Worm (Caenorhabditis elegans) whole organism, L4 larva: ENCODE results near the gene ZK353.4.

Source experiments
- F49E8.2 ChIP-seq: sonication (generic microtip); optimal IDR thresholded peaks from 2 replicates; lab custom pipeline; 2016; ENCODE audit warnings: missing compliant biosample characterization, mild to moderate bottlenecking, missing genetic modification characterization, borderline replicate concordance
- T20F7.1 ChIP-seq: fragments of 200-800 bp; sonication (Bioruptor generic); optimal IDR thresholded peaks from 2 replicates; lab custom pipeline; 2018; ENCODE audit warnings: mild to moderate bottlenecking, missing genetic modification characterization, missing compliant biosample characterization
- T26A8.4 ChIP-seq: fragments of 200-800 bp; sonication (Bioruptor generic); IDR thresholded peaks from 2 replicates; pipeline ENCODE4 v1.3.6; 2022; ENCODE audit warnings: missing genetic modification characterization, missing compliant biosample characterization
- Y105C5A.15 ChIP-seq: fragments of 200-800 bp; sonication (Bioruptor generic); IDR thresholded peaks from 2 replicates; pipeline ENCODE4 v1.3.6; 2022; ENCODE audit warnings: missing genetic modification characterization, missing compliant biosample characterization
- Y48G9A.11 ChIP-seq: fragments of 200-800 bp; sonication (Bioruptor generic); IDR thresholded peaks from 2 replicates; pipeline ENCODE4 v1.3.6; 2022; ENCODE audit warnings: missing genetic modification reagents, missing genetic modification characterization, missing compliant biosample characterization
- ZK337.2 ChIP-seq: fragments of 200-800 bp; sonication (Bioruptor generic); IDR thresholded peaks from 2 replicates; pipeline ENCODE4 v1.3.6; 2022; ENCODE audit warnings: missing genetic modification reagents, missing genetic modification characterization, missing compliant biosample characterization
- aha-1 ChIP-seq: fragments of 150-350 bp; peaks from one replicate; lab custom pipeline; 2014; ENCODE audit warnings: missing biosample characterization, missing genetic modification characterization
- arid-1 ChIP-seq: fragments of 200-800 bp; sonication (Bioruptor generic); conservative IDR thresholded peaks from 2 replicates; pipeline ENCODE4 v1.3.6; 2022; ENCODE audit warnings: missing genetic modification reagents, missing genetic modification characterization, missing compliant biosample characterization
- ceh-20 ChIP-seq: fragments of 200-800 bp; sonication (Bioruptor generic); IDR thresholded peaks from 2 replicates; pipeline ENCODE4 v1.3.6; 2022; ENCODE audit warnings: missing genetic modification reagents, missing genetic modification characterization, missing compliant biosample characterization
- daf-19 ChIP-seq: fragments of 200-800 bp; sonication (Bioruptor generic); conservative IDR thresholded peaks from 2 replicates; pipeline ENCODE4 v1.3.6; 2022; ENCODE audit warnings: missing genetic modification characterization, missing compliant biosample characterization
- daf-8 ChIP-seq: fragments of 200-800 bp; sonication (Bioruptor generic); IDR thresholded peaks from 2 replicates; pipeline ENCODE4 v1.3.6; 2022; ENCODE audit warnings: missing genetic modification characterization, missing compliant biosample characterization
- dmd-6 ChIP-seq: fragments of 200-800 bp; sonication (Bioruptor generic); IDR thresholded peaks from 2 replicates; pipeline ENCODE4 v1.3.6; 2022; ENCODE audit warnings: missing genetic modification reagents, missing genetic modification characterization, missing compliant biosample characterization
- dve-1 ChIP-seq: sonication (generic microtip); optimal IDR thresholded peaks from 2 replicates; lab custom pipeline; 2017; ENCODE audit warnings: antibody characterized with exemption, mild to moderate bottlenecking, missing genetic modification characterization, missing compliant biosample characterization; ENCODE audit not compliant: insufficient read depth
- gei-8 ChIP-seq: fragments of 200-800 bp; sonication (Bioruptor generic); optimal IDR thresholded peaks from 2 replicates; lab custom pipeline; 2018; ENCODE audit warnings: mild to moderate bottlenecking, missing genetic modification characterization, missing compliant biosample characterization
- hlh-11 ChIP-seq: fragments of 200-800 bp; sonication (Bioruptor generic); optimal IDR thresholded peaks from 2 replicates; lab custom pipeline; 2018; ENCODE audit warnings: mild to moderate bottlenecking, missing genetic modification characterization, missing compliant biosample characterization
- hlh-30 ChIP-seq: sonication (generic microtip); optimal IDR thresholded peaks from 2 replicates; lab custom pipeline; 2017; ENCODE audit warnings: antibody characterized with exemption, mild to moderate bottlenecking, missing genetic modification characterization, missing compliant biosample characterization; ENCODE audit not compliant: insufficient read depth
- jun-1 ChIP-seq: fragments of 150-350 bp; optimal IDR thresholded peaks from 2 replicates; lab custom pipeline; 2014; ENCODE audit warnings: missing biosample characterization, missing genetic modification reagents, missing genetic modification characterization
- lim-7 ChIP-seq: fragments of 200-800 bp; sonication (Bioruptor generic); IDR thresholded peaks from 2 replicates; pipeline ENCODE4 v1.3.6; 2022; ENCODE audit warnings: missing genetic modification characterization, missing compliant biosample characterization
- lin-1 ChIP-seq: fragments of 200-800 bp; sonication (Bioruptor generic); IDR thresholded peaks from 2 replicates; pipeline ENCODE4 v1.3.6; 2022; ENCODE audit warnings: missing genetic modification reagents, missing genetic modification characterization, missing compliant biosample characterization
- lin-13 ChIP-seq: fragments of 150-350 bp; optimal IDR thresholded peaks from 2 replicates; lab custom pipeline; 2014; ENCODE audit warnings: missing biosample characterization, missing genetic modification reagents, missing genetic modification characterization
- lin-29 ChIP-seq: fragments of 200-800 bp; sonication (Bioruptor generic); IDR thresholded peaks from 2 replicates; pipeline ENCODE4 v1.3.6; 2022; ENCODE audit warnings: missing genetic modification reagents, missing genetic modification characterization, missing compliant biosample characterization
- lin-39 ChIP-seq: fragments of 150-350 bp; optimal IDR thresholded peaks from 2 replicates; lab custom pipeline; 2014; ENCODE audit warnings: missing biosample characterization, missing genetic modification reagents, missing genetic modification characterization
- lir-3 ChIP-seq: sonication (generic microtip); optimal IDR thresholded peaks from 2 replicates; lab custom pipeline; 2016; ENCODE audit warnings: mild to moderate bottlenecking, missing genetic modification characterization, missing compliant biosample characterization
- lsy-2 ChIP-seq, 2 experiments: fragments of 150-350 bp in 1 of 2; sonication (generic microtip) in 1 of 2; optimal IDR thresholded peaks; 2 replicates each; lab custom pipeline; 2014 to 2017; ENCODE audit warnings: missing biosample characterization in 2 of 2, missing genetic modification characterization in 2 of 2
- madf-9 ChIP-seq: fragments of 200-800 bp; sonication (Bioruptor generic); conservative IDR thresholded peaks from 2 replicates; pipeline ENCODE4 v1.3.6; 2022; ENCODE audit warnings: missing genetic modification reagents, missing genetic modification characterization, missing compliant biosample characterization
- mdl-1 ChIP-seq, 2 experiments: fragments of 150-350 bp in 1 of 2; sonication (generic microtip) in 1 of 2; optimal IDR thresholded peaks; 2 replicates each; lab custom pipeline; 2014 to 2017; ENCODE audit warnings: missing biosample characterization in 2 of 2, missing genetic modification characterization in 2 of 2
- mes-2 ChIP-seq: sonication (generic microtip); optimal IDR thresholded peaks from 2 replicates; lab custom pipeline; 2016; ENCODE audit warnings: missing genotype, mild to moderate bottlenecking, missing genetic modification characterization, missing compliant biosample characterization; ENCODE audit not compliant: poor library complexity, severe bottlenecking
- mxl-2 ChIP-seq: fragments of 200-800 bp; sonication (Bioruptor generic); conservative IDR thresholded peaks from 2 replicates; pipeline ENCODE4 v1.3.6; 2022; ENCODE audit warnings: missing genetic modification reagents, missing genetic modification characterization, missing compliant biosample characterization
- mxl-3 ChIP-seq: fragments of 200-800 bp; sonication (Bioruptor generic); optimal IDR thresholded peaks from 2 replicates; lab custom pipeline; 2018; ENCODE audit warnings: mild to moderate bottlenecking, missing genetic modification characterization, missing compliant biosample characterization
- nhr-10 ChIP-seq: fragments of 150-350 bp; optimal IDR thresholded peaks from 2 replicates; lab custom pipeline; 2014; ENCODE audit warnings: missing biosample characterization, missing genetic modification characterization
- nhr-102 ChIP-seq: sonication (generic microtip); optimal IDR thresholded peaks from 2 replicates; lab custom pipeline; 2016; ENCODE audit warnings: mild to moderate bottlenecking, missing genetic modification characterization, moderate library complexity, missing compliant biosample characterization
- nhr-28 ChIP-seq: fragments of 150-350 bp; optimal IDR thresholded peaks from 2 replicates; lab custom pipeline; 2014; ENCODE audit warnings: missing biosample characterization, missing genetic modification characterization
- nhr-41 ChIP-seq: fragments of 200-800 bp; sonication (Bioruptor generic); IDR thresholded peaks from 2 replicates; pipeline ENCODE4 v1.3.6; 2022; ENCODE audit warnings: missing genetic modification reagents, missing genetic modification characterization, missing compliant biosample characterization
- nhr-48 ChIP-seq: sonication (generic microtip); optimal IDR thresholded peaks from 2 replicates; lab custom pipeline; 2016; ENCODE audit warnings: mild to moderate bottlenecking, missing genetic modification characterization, missing compliant biosample characterization
- nhr-6 ChIP-seq: fragments of 150-350 bp; optimal IDR thresholded peaks from 2 replicates; lab custom pipeline; 2014; ENCODE audit warnings: missing biosample characterization, missing genetic modification characterization
- nhr-76 ChIP-seq: fragments of 150-350 bp; optimal IDR thresholded peaks from 2 replicates; lab custom pipeline; 2014; ENCODE audit warnings: missing biosample characterization, missing genetic modification characterization
- nhr-77 ChIP-seq: fragments of 150-350 bp; optimal IDR thresholded peaks from 2 replicates; lab custom pipeline; 2014; ENCODE audit warnings: missing biosample characterization, missing genetic modification characterization
- php-3 ChIP-seq: fragments of 200-800 bp; sonication (Bioruptor generic); IDR thresholded peaks from 2 replicates; pipeline ENCODE4 v1.3.6; 2022; ENCODE audit warnings: missing genetic modification reagents, missing genetic modification characterization, missing compliant biosample characterization
- pqm-1 ChIP-seq: sonication (generic microtip); optimal IDR thresholded peaks from 2 replicates; lab custom pipeline; 2017; ENCODE audit warnings: missing biosample characterization, missing genetic modification characterization
- snpc-4 ChIP-seq: fragments of 150-350 bp; optimal IDR thresholded peaks from 2 replicates; lab custom pipeline; 2014; ENCODE audit warnings: missing biosample characterization, missing genetic modification characterization
- unc-62 ChIP-seq, 3 experiments: fragments of 150-350 bp in 1 of 3; sonication (generic microtip); optimal IDR thresholded peaks in 2 of 3; peaks in 1 of 3; 1 replicate in 1 of 3; 2 replicates in 2 of 3; lab custom pipeline; 2014 to 2017; ENCODE audit warnings: missing biosample characterization in 3 of 3, missing genetic modification characterization in 3 of 3, missing genetic modification reagents in 3 of 3, missing genotype in 1 of 3
- vab-7 ChIP-seq: fragments of 200-800 bp; sonication (Bioruptor generic); IDR thresholded peaks from 2 replicates; pipeline ENCODE4 v1.3.6; 2022; ENCODE audit warnings: missing genetic modification reagents, missing genetic modification characterization, missing compliant biosample characterization
- zag-1 ChIP-seq: fragments of 150-350 bp; optimal IDR thresholded peaks from 2 replicates; lab custom pipeline; 2014; ENCODE audit warnings: missing biosample characterization, missing genetic modification characterization
- zip-11 ChIP-seq: fragments of 200-800 bp; sonication (Bioruptor generic); IDR thresholded peaks from 2 replicates; pipeline ENCODE4 v1.3.6; 2022; ENCODE audit warnings: missing genetic modification characterization, missing compliant biosample characterization
- zip-2 ChIP-seq: fragments of 150-350 bp; optimal IDR thresholded peaks from 2 replicates; lab custom pipeline; 2014; ENCODE audit warnings: missing biosample characterization, missing genetic modification characterization
- ztf-7 ChIP-seq: fragments of 150-350 bp; optimal IDR thresholded peaks from 2 replicates; lab custom pipeline; 2014; ENCODE audit warnings: missing biosample characterization, missing genetic modification characterization

The ZK353.4 gene

ce11 chrIII:8402633-8403032 lies 13.2 kb upstream of the ZK353.4 start:
- TF ChIP-seq aha-1 (tag; lab: Kevin White, UChicago) (peak; percentile 89), unc-62 (GFP tag; optimal IDR thresholded peaks at IDR 0.05 in 1 of 2; lab: Kevin White, UChicago) (peak in 1 of 2 experiments; percentile 96), unc-62 (tag; optimal IDR thresholded peaks at IDR 0.05; lab: Kevin White, UChicago) (no peak), F49E8.2 (no peak)

ce11 chrIII:8401887-8402286 lies 12.4 kb upstream of the ZK353.4 start, which contains the start of gene lap-1:
TSS of gene lap-1 (minus strand) at chrIII:8401928.
- no peak for TF ChIP-seq ceh-20 (GFP tag; lab: Robert Waterston, UW)
- peak; percentile 28; the same call in 1 of the 2 replicates for TF ChIP-seq dmd-6
- TF ChIP-seq nhr-6 (tag; lab: Kevin White, UChicago): no peak
- TF ChIP-seq zip-2: no peak
- no peak for TF ChIP-seq lim-7 (GFP tag; lab: Robert Waterston, UW)
- TF ChIP-seq nhr-102 (tag; lab: Kevin White, UChicago): no peak
- TF ChIP-seq mxl-2 (GFP tag; lab: Robert Waterston, UW): no peak
- TF ChIP-seq zip-11: no peak
- TF ChIP-seq lir-3 (tag; lab: Kevin White, UChicago): no peak
- no peak for TF ChIP-seq Y48G9A.11
- peak; percentile 83 for TF ChIP-seq pqm-1 (tag; lab: Kevin White, UChicago)
- TF ChIP-seq lin-39 (tag; lab: Kevin White, UChicago): no peak
- no peak for TF ChIP-seq madf-9
- TF ChIP-seq daf-19 (GFP tag; lab: Robert Waterston, UW): no peak
- TF ChIP-seq ztf-7 (tag; lab: Kevin White, UChicago): no peak
- peak; percentile 31 for TF ChIP-seq nhr-28 (tag; lab: Kevin White, UChicago)
- TF ChIP-seq ZK337.2: no peak
- no peak for TF ChIP-seq zag-1 (tag; lab: Kevin White, UChicago)
- TF ChIP-seq nhr-10 (tag; lab: Kevin White, UChicago): no peak

DNA sequence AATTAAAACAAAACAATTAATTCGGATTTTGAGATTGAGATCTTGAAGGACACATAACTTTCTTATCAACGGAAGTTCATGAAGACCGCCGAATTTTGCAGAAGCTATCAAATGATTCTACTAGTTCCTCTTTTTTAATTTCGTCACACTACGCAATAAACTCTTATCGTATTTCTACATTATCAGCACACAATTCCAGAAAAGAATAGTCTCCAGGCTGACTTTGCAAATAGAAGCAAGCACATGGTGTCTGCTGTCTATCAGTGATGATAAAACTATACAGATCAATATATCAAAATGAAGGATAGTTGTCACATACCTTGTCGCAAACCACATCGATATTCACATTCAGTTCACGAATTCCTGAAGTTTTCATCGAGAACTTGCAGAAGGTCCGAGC lies 11.0 kb upstream of the ZK353.4 start:
- TF ChIP-seq hlh-11 (peak; percentile 82), mxl-3 (peak; percentile 62), pqm-1 (tag; lab: Kevin White, UChicago) (peak; percentile 100), mxl-2 (GFP tag; lab: Robert Waterston, UW) (no peak), ztf-7 (tag; lab: Kevin White, UChicago) (peak; percentile 82), lin-1 (GFP tag; lab: Robert Waterston, UW) (peak; percentile 43; the same call in 1 of the 2 replicates), nhr-28 (tag; lab: Kevin White, UChicago) (peak; percentile 73), mdl-1 (tag; optimal IDR thresholded peaks at IDR 0.05; lab: Kevin White, UChicago) (peak in 1 of 2 experiments; percentile 49), arid-1 (GFP tag; lab: Robert Waterston, UW) (no peak), jun-1 (tag; lab: Kevin White, UChicago) (no peak), lin-29 (no peak), lin-39 (tag; lab: Kevin White, UChicago) (no peak), nhr-41 (GFP tag; lab: Robert Waterston, UW) (no peak), nhr-76 (tag; lab: Kevin White, UChicago) (no peak), nhr-48 (peak; percentile 28), snpc-4 (tag; lab: Kevin White, UChicago) (no peak), lsy-2 (tag; optimal IDR thresholded peaks at IDR 0.05; lab: Kevin White, UChicago) (peak in 1 of 2 experiments; percentile 8), gei-8 (GFP tag; lab: Kevin White, UChicago) (peak; percentile 44), php-3 (GFP tag; lab: Robert Waterston, UW) (peak; percentile 87), Y48G9A.11 (no peak), mes-2 (peak; percentile 15), dve-1 (tag; lab: Kevin White, UChicago) (peak; percentile 80), lin-13 (GFP tag; lab: Kevin White, UChicago) (no peak), T26A8.4 (no peak), dmd-6 (peak; percentile 97), vab-7 (no peak), lir-3 (tag; lab: Kevin White, UChicago) (no peak), daf-8 (GFP tag; lab: Robert Waterston, UW) (no peak), nhr-77 (peak; percentile 39), T20F7.1 (no peak), Y105C5A.15 (GFP tag; lab: Robert Waterston, UW) (no peak), hlh-30 (peak; percentile 7)
